Fruit fly (Drosophila melanogaster) whole organism, prepupa: Measurements from ENCODE around the gene RpL36A.
A peak's percentile ranks its signal among the peaks of the same experiment; 100 is the strongest.

Source experiments
- CG10631 ChIP-seq: fragments of 200-800 bp; sonication (Bioruptor generic); optimal IDR thresholded peaks from 2 replicates; lab custom pipeline; 2016; ENCODE audit warnings: missing biosample characterization, missing genetic modification characterization
- CG10669 ChIP-seq: fragments of 200-800 bp; sonication (Bioruptor generic); optimal IDR thresholded peaks from 3 replicates; lab custom pipeline; 2018; ENCODE audit warnings: missing biosample characterization, mild to moderate bottlenecking, missing genetic modification characterization, moderate library complexity
- CG11294 ChIP-seq: fragments of 200-800 bp; sonication (Bioruptor generic); IDR thresholded peaks from 2 replicates; pipeline ENCODE4 v1.3.6; 2022; ENCODE audit warnings: missing biosample characterization, missing genetic modification characterization
- CG11762 ChIP-seq: fragments of 200-800 bp; sonication (Bioruptor generic); optimal IDR thresholded peaks from 3 replicates; lab custom pipeline; 2016; ENCODE audit warnings: missing biosample characterization, missing genetic modification characterization; ENCODE audit not compliant: insufficient read depth
- CG11902 ChIP-seq: fragments of 200-800 bp; sonication (Bioruptor generic); optimal IDR thresholded peaks from 3 replicates; lab custom pipeline; 2016; ENCODE audit warnings: missing biosample characterization, missing genetic modification characterization
- CG15336 ChIP-seq: fragments of 200-800 bp; sonication (Bioruptor generic); IDR thresholded peaks from 2 replicates; pipeline ENCODE4 v1.3.6; 2022; ENCODE audit warnings: missing biosample characterization, missing genetic modification characterization
- CG1621 ChIP-seq: fragments of 200-800 bp; sonication (Bioruptor generic); optimal IDR thresholded peaks from 3 replicates; lab custom pipeline; 2018; ENCODE audit warnings: missing biosample characterization, mild to moderate bottlenecking, missing genetic modification characterization
- CG16779 ChIP-seq: fragments of 200-800 bp; sonication (Bioruptor generic); optimal IDR thresholded peaks from 3 replicates; lab custom pipeline; 2017; ENCODE audit warnings: missing biosample characterization, mild to moderate bottlenecking, missing genetic modification characterization
- CG31627 ChIP-seq: fragments of 200-800 bp; sonication (Bioruptor generic); optimal IDR thresholded peaks from 3 replicates; lab custom pipeline; 2016; ENCODE audit warnings: missing biosample characterization, missing genetic modification characterization
- CG34406 ChIP-seq: fragments of 200-800 bp; sonication (Bioruptor generic); optimal IDR thresholded peaks from 3 replicates; lab custom pipeline; 2016; ENCODE audit warnings: missing biosample characterization, missing genetic modification characterization
- CG3919 ChIP-seq: fragments of 200-800 bp; sonication (Bioruptor generic); optimal IDR thresholded peaks from 3 replicates; lab custom pipeline; 2016; ENCODE audit warnings: missing biosample characterization, missing genetic modification characterization
- CG4318 ChIP-seq: fragments of 200-800 bp; sonication (Bioruptor generic); optimal IDR thresholded peaks from 3 replicates; lab custom pipeline; 2017; ENCODE audit warnings: missing biosample characterization, mild to moderate bottlenecking, missing genetic modification characterization
- CG6163 ChIP-seq: fragments of 200-800 bp; sonication (Bioruptor generic); IDR thresholded peaks from 3 replicates; pipeline ENCODE4 v1.3.6; 2022; ENCODE audit warnings: missing biosample characterization, missing genetic modification characterization
- CG6792 ChIP-seq: fragments of 200-800 bp; sonication (Bioruptor generic); optimal IDR thresholded peaks from 3 replicates; lab custom pipeline; 2016; ENCODE audit warnings: missing biosample characterization, missing genetic modification characterization
- CG6808 ChIP-seq: fragments of 200-800 bp; sonication (Bioruptor generic); optimal IDR thresholded peaks from 3 replicates; lab custom pipeline; 2017; ENCODE audit warnings: missing biosample characterization, missing genetic modification characterization, mild to moderate bottlenecking, moderate library complexity, missing genetic modification reagents
- CG6854 ChIP-seq: fragments of 200-800 bp; sonication (Bioruptor generic); optimal IDR thresholded peaks from 2 replicates; lab custom pipeline; 2017; ENCODE audit warnings: missing biosample characterization, mild to moderate bottlenecking, missing genetic modification characterization
- CG7368 ChIP-seq: fragments of 200-800 bp; sonication (Bioruptor generic); optimal IDR thresholded peaks from 3 replicates; lab custom pipeline; 2016; ENCODE audit warnings: missing biosample characterization, missing genetic modification characterization
- CG8319 ChIP-seq: fragments of 200-800 bp; sonication (Bioruptor generic); optimal IDR thresholded peaks from 3 replicates; lab custom pipeline; 2016; ENCODE audit warnings: missing biosample characterization, missing genetic modification characterization
- CG8632 ChIP-seq: fragments of 200-800 bp; sonication (Bioruptor generic); optimal IDR thresholded peaks from 3 replicates; lab custom pipeline; 2016; ENCODE audit warnings: missing biosample characterization, missing genetic modification characterization
- CG9139 ChIP-seq: fragments of 200-800 bp; sonication (Bioruptor generic); optimal IDR thresholded peaks from 3 replicates; lab custom pipeline; 2017; ENCODE audit warnings: missing biosample characterization, mild to moderate bottlenecking, missing genetic modification characterization
- Eip75B ChIP-seq: fragments of 200-800 bp; sonication (Bioruptor generic); optimal IDR thresholded peaks from 3 replicates; lab custom pipeline; 2016; ENCODE audit warnings: missing biosample characterization, missing genetic modification characterization
- Eip78C ChIP-seq: fragments of 200-800 bp; sonication (Bioruptor generic); peaks from one replicate; lab custom pipeline; 2016; ENCODE audit warnings: missing biosample characterization, missing genetic modification characterization
- Eip93F ChIP-seq: fragments of 200-800 bp; sonication (Bioruptor generic); optimal IDR thresholded peaks from 2 replicates; lab custom pipeline; 2016; ENCODE audit warnings: missing biosample characterization, mild to moderate bottlenecking, missing genetic modification characterization
- Hr38 ChIP-seq: sonication (Bioruptor generic); optimal IDR thresholded peaks from 2 replicates; lab custom pipeline; 2016; ENCODE audit warnings: missing biosample characterization, missing genetic modification characterization
- Met ChIP-seq: fragments of 200-800 bp; sonication (Bioruptor generic); optimal IDR thresholded peaks from 3 replicates; lab custom pipeline; 2016; ENCODE audit warnings: missing biosample characterization, missing genetic modification characterization
- OdsH ChIP-seq: fragments of 200-800 bp; sonication (Bioruptor generic); optimal IDR thresholded peaks from 3 replicates; lab custom pipeline; 2016; ENCODE audit warnings: missing biosample characterization, missing genetic modification characterization
- Smox ChIP-seq: fragments of 200-800 bp; sonication (Bioruptor generic); optimal IDR thresholded peaks from 3 replicates; lab custom pipeline; 2016; ENCODE audit warnings: missing biosample characterization, missing genetic modification characterization
- Sox102F ChIP-seq: fragments of 200-800 bp; sonication (Bioruptor generic); optimal IDR thresholded peaks from 2 replicates; lab custom pipeline; 2016; ENCODE audit warnings: missing biosample characterization, mild to moderate bottlenecking, missing genetic modification characterization
- Sox14 ChIP-seq: fragments of 200-800 bp; sonication (Bioruptor generic); optimal IDR thresholded peaks from 3 replicates; lab custom pipeline; 2016; ENCODE audit warnings: missing biosample characterization, missing genetic modification characterization
- Sox15 ChIP-seq: fragments of 200-800 bp; sonication (Bioruptor generic); optimal IDR thresholded peaks from 3 replicates; lab custom pipeline; 2016; ENCODE audit warnings: missing biosample characterization, missing genetic modification characterization
- achi ChIP-seq: fragments of 200-800 bp; sonication (Bioruptor generic); optimal IDR thresholded peaks from 3 replicates; lab custom pipeline; 2016; ENCODE audit warnings: missing biosample characterization, missing genetic modification characterization
- cyc ChIP-seq: fragments of 200-800 bp; sonication (Bioruptor generic); optimal IDR thresholded peaks from 3 replicates; lab custom pipeline; 2016; ENCODE audit warnings: missing biosample characterization, missing genetic modification characterization
- dac ChIP-seq: fragments of 200-800 bp; sonication (Bioruptor generic); optimal IDR thresholded peaks from 2 replicates; lab custom pipeline; 2017; ENCODE audit warnings: missing biosample characterization, mild to moderate bottlenecking, missing genetic modification characterization
- dsx ChIP-seq: fragments of 200-800 bp; optimal IDR thresholded peaks from 3 replicates; lab custom pipeline; 2019; ENCODE audit warnings: missing biosample characterization, mild to moderate bottlenecking, missing genetic modification characterization, moderate library complexity; ENCODE audit not compliant: poor library complexity, severe bottlenecking
- fd59A ChIP-seq: fragments of 200-800 bp; sonication (Bioruptor generic); optimal IDR thresholded peaks from 2 replicates; lab custom pipeline; 2017; ENCODE audit warnings: missing biosample characterization, mild to moderate bottlenecking, missing genetic modification characterization, missing genetic modification reagents
- fkh ChIP-seq: fragments of 200-800 bp; sonication (Bioruptor generic); optimal IDR thresholded peaks from 3 replicates; lab custom pipeline; 2017; ENCODE audit warnings: missing biosample characterization, mild to moderate bottlenecking, missing genetic modification characterization, moderate library complexity
- lz ChIP-seq: fragments of 200-800 bp; sonication (Bioruptor generic); optimal IDR thresholded peaks from 3 replicates; lab custom pipeline; 2016; ENCODE audit warnings: missing biosample characterization, missing genetic modification characterization
- salr ChIP-seq, 2 experiments: fragments of 200-800 bp; sonication (Bioruptor generic); optimal IDR thresholded peaks; 3 replicates each; lab custom pipeline; 2016 to 2018; ENCODE audit warnings: missing biosample characterization in 2 of 2, missing genetic modification characterization in 2 of 2, mild to moderate bottlenecking in 1 of 2
- spab ChIP-seq: fragments of 200-800 bp; sonication (Bioruptor generic); optimal IDR thresholded peaks from 2 replicates; lab custom pipeline; 2017; ENCODE audit warnings: missing biosample characterization, mild to moderate bottlenecking, missing genetic modification characterization, missing genetic modification reagents
- ss ChIP-seq, 2 experiments: fragments of 200-800 bp; sonication (Bioruptor generic); optimal IDR thresholded peaks; 2 replicates in 1 of 2; 3 replicates in 1 of 2; lab custom pipeline; 2017 to 2018; ENCODE audit warnings: mild to moderate bottlenecking in 2 of 2, missing biosample characterization in 2 of 2, missing genetic modification characterization in 2 of 2, moderate library complexity in 1 of 2
- svp ChIP-seq: fragments of 200-800 bp; sonication (Bioruptor generic); peaks from one replicate; lab custom pipeline; 2016; ENCODE audit warnings: missing biosample characterization, missing genetic modification characterization
- topi ChIP-seq: fragments of 200-800 bp; sonication (Bioruptor generic); optimal IDR thresholded peaks from 3 replicates; lab custom pipeline; 2016; ENCODE audit warnings: missing biosample characterization, missing genetic modification characterization
- vri ChIP-seq: fragments of 200-800 bp; sonication (Bioruptor generic); optimal IDR thresholded peaks from 3 replicates; lab custom pipeline; 2016; ENCODE audit warnings: missing biosample characterization, mild to moderate bottlenecking, missing genetic modification characterization

Gene RpL36A

DNA sequence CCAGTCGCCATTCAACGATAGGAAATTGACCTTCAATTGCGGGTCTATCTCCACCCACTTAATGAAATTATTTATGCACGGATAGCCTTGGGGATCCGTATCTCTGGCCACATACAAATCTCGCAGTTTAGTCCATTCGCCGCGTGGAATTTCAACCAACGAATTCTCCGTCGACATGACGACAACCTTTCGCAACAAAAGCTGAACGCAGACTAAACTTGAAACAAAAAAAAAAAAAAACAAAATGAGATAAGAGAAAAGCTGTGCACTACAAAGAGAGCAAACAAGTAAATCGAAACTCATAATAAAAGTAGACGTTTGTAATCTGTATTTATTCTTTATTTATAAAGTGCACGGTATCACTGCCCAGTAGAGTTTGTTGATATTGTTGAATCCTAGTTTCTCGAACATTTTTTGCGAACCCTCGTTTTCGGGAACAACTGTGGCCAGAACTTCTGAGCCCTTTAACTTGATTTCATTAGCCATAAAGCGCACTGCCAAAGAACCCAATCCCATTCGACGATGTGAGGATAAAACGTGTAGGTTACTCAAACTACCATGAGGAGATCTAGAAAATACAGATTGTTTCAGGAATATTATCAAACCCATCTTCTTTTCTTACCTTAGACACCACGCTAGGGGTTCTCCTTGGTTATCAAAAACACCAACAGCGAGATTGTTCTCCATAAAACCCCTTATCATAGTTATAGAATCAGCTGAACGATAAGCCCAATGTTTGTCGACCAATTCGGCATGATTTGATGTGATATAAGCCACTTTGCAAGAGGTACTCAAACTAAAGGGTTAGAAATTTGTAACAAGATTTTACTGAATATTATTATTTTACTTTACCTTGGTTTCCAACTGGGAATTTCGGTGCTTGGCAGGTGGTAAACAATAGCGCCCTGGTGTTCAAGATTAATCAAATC lies 33.2 kb downstream of the RpL36A start, which contains the start of gene CG12560 (continued):
- TF ChIP-seq Smox (GFP tag; lab: Kevin White, UChicago) (no peak), CG11902 (GFP tag; lab: Kevin White, UChicago) (no peak), topi (no peak), CG8319 (GFP tag; lab: Kevin White, UChicago) (no peak), achi (no peak), CG7368 (GFP tag; lab: Kevin White, UChicago) (no peak), CG6792 (GFP tag; lab: Kevin White, UChicago) (peak; percentile 15), lz (GFP tag; lab: Kevin White, UChicago) (no peak), CG6854 (peak; percentile 13), Sox102F (GFP tag; lab: Kevin White, UChicago) (peak; percentile 9), CG8632 (no peak), OdsH (no peak), Eip75B (GFP tag; lab: Kevin White, UChicago) (peak; percentile 21), CG10631 (GFP tag; lab: Kevin White, UChicago) (no peak), dsx (GFP tag; lab: Kevin White, UChicago) (peak; percentile 12), fd59A (GFP tag; lab: Kevin White, UChicago) (no peak), CG11762 (GFP tag; lab: Kevin White, UChicago) (no peak), CG11294 (GFP tag; lab: Robert Waterston, UW) (no peak), Sox15 (GFP tag; lab: Kevin White, UChicago) (no peak), CG31627 (no peak), spab (GFP tag; lab: Kevin White, UChicago) (no peak), Met (GFP tag; lab: Kevin White, UChicago) (no peak), fkh (GFP tag; lab: Kevin White, UChicago) (peak; percentile 26), CG10669 (GFP tag; lab: Kevin White, UChicago) (no peak), dac (peak; percentile 10), salr (GFP tag; optimal IDR thresholded peaks at IDR 0.05; lab: Kevin White, UChicago) (no peak)

DNA sequence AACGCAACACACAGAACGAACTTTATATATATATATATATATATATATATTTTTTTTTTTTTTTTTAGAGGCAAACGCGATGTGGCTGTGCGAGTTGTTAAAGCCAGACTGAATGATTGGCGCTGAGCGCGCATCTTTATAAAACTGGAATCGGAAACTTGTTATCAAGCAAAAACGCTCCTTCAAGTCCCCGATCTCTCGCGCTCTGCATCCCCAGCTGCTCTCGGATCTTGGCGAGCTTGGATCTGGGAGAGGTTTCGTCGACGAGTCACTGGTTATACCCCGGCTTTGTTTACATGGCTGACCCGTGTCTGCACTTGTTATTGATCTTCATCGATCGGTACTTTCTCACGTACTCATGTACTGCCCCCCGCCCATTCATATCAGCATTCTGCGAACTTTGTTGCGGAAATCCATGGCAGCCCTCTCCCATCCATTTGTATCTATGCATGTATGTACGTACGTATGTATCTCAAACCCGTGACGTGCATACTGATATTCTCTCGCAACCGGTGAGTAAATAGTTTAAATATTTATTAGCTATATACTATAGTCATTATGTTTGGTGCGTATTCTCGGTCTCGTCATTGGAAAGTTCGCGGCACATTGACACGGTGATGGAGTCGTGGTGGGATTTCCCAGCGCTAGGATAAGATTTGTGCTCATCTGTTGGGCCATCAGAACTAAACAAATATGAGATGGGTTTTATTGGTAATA lies 35.4 kb downstream of the RpL36A start, which contains the start of gene Spn28Dc:
Spn28Dc (minus strand) TSS at position 51 of the 717 bp plus-strand sequence.
- peak; percentile 47 for TF ChIP-seq CG1621
- peak; percentile 60 for TF ChIP-seq CG16779 (tag; lab: Kevin White, UChicago)
- TF ChIP-seq CG7368 (GFP tag; lab: Kevin White, UChicago) = no peak
- TF ChIP-seq CG15336 (GFP tag; lab: Robert Waterston, UW) = no peak
- peak; percentile 8 for TF ChIP-seq vri (GFP tag; lab: Kevin White, UChicago)
- peak; percentile 64 for TF ChIP-seq CG9139
- TF ChIP-seq salr (GFP tag; optimal IDR thresholded peaks at IDR 0.05; lab: Kevin White, UChicago) = no peak
- peak; percentile 50 to 60 for TF ChIP-seq ss (GFP tag; optimal IDR thresholded peaks at IDR 0.05; lab: Kevin White, UChicago)
- TF ChIP-seq CG6808 (GFP tag; lab: Kevin White, UChicago) = peak; percentile 59
- no peak for TF ChIP-seq topi
- peak; percentile 10 for TF ChIP-seq Eip93F (GFP tag; lab: Kevin White, UChicago)
- TF ChIP-seq Sox14 = no peak
- no peak for TF ChIP-seq cyc (GFP tag; lab: Kevin White, UChicago)
- TF ChIP-seq CG34406 (GFP tag; lab: Kevin White, UChicago) = no peak
- peak; percentile 96 for TF ChIP-seq dsx (GFP tag; lab: Kevin White, UChicago)
- peak; percentile 20 for TF ChIP-seq CG3919
- peak; percentile 90 for TF ChIP-seq CG6854
- peak; percentile 25 for TF ChIP-seq fkh (GFP tag; lab: Kevin White, UChicago)
- TF ChIP-seq CG6163 (GFP tag; lab: Robert Waterston, UW) = peak; percentile 19; the same call in 1 of the 3 replicates
- TF ChIP-seq Hr38 = no peak
- TF ChIP-seq CG6792 (GFP tag; lab: Kevin White, UChicago) = peak; percentile 7
- TF ChIP-seq CG11762 (GFP tag; lab: Kevin White, UChicago) = peak; percentile 4
- no peak for TF ChIP-seq CG4318
- TF ChIP-seq Eip78C (GFP tag; lab: Kevin White, UChicago) = peak; percentile 80
- no peak for TF ChIP-seq CG31627
- peak; percentile 98 for TF ChIP-seq svp (GFP tag; lab: Kevin White, UChicago)
- TF ChIP-seq, all 60 proteins: peak for 16
